Fruit fly (Drosophila melanogaster) whole organism, wandering third instar larva: Measurements from ENCODE around the gene CG14569.

ENCODE experiments used
- Abd-B ChIP-seq: fragments of >200 bp; optimal IDR thresholded peaks from 2 replicates; lab custom pipeline; 2017; ENCODE audit warnings: missing biosample characterization, missing genetic modification characterization
- CG9705 ChIP-seq: fragments of 200-800 bp; sonication (Bioruptor generic); optimal IDR thresholded peaks from 2 replicates; lab custom pipeline; 2018; ENCODE audit warnings: missing biosample characterization, mild to moderate bottlenecking, missing genetic modification characterization
- CrebA ChIP-seq: fragments of 200-800 bp; sonication (Bioruptor generic); optimal IDR thresholded peaks from 2 replicates; lab custom pipeline; 2016; ENCODE audit warnings: missing biosample characterization, mild to moderate bottlenecking, missing genetic modification characterization, borderline replicate concordance
- Dfd ChIP-seq: fragments of >200 bp; optimal IDR thresholded peaks from 2 replicates; lab custom pipeline; 2017; ENCODE audit warnings: missing biosample characterization, missing genetic modification characterization
- Dif ChIP-seq: fragments of 200-275, 200-300 bp; sonication (Bioruptor generic); optimal IDR thresholded peaks from 2 replicates; lab custom pipeline; 2018; ENCODE audit warnings: missing biosample characterization, missing genetic modification characterization; ENCODE audit not compliant: partially characterized antibody
- HLH106 ChIP-seq: fragments of 200-800 bp; optimal IDR thresholded peaks from 3 replicates; lab custom pipeline; 2019; ENCODE audit warnings: missing biosample characterization, mild to moderate bottlenecking, missing genetic modification characterization, moderate library complexity
- Hr78 ChIP-seq: fragments of >200 bp; optimal IDR thresholded peaks from 2 replicates; lab custom pipeline; 2017; ENCODE audit warnings: missing biosample characterization, missing genetic modification characterization
- Jra ChIP-seq: sonication (Bioruptor generic); optimal IDR thresholded peaks from 2 replicates; lab custom pipeline; 2016; ENCODE audit warnings: missing biosample characterization, missing genetic modification characterization
- Mio ChIP-seq: sonication (Bioruptor generic); optimal IDR thresholded peaks from 2 replicates; lab custom pipeline; 2016; ENCODE audit warnings: missing biosample characterization, missing genetic modification characterization
- Myc ChIP-seq: fragments of >200 bp; optimal IDR thresholded peaks from 2 replicates; lab custom pipeline; 2017
- N ChIP-seq: fragments of >200 bp; optimal IDR thresholded peaks from 2 replicates; lab custom pipeline; 2018; ENCODE audit warnings: missing biosample characterization, missing external identifiers, missing genetic modification characterization
- OdsH ChIP-seq: fragments of 200-800 bp; sonication (Bioruptor generic); optimal IDR thresholded peaks from 2 replicates; lab custom pipeline; 2016; ENCODE audit warnings: missing biosample characterization, mild to moderate bottlenecking, missing genetic modification characterization
- Sp1 ChIP-seq: fragments of 200-800 bp; sonication (Bioruptor generic); optimal IDR thresholded peaks from 3 replicates; lab custom pipeline; 2019; ENCODE audit warnings: missing biosample characterization, mild to moderate bottlenecking, missing genetic modification characterization, moderate library complexity
- br ChIP-seq: fragments of 200-800 bp; sonication (Bioruptor generic); optimal IDR thresholded peaks from 2 replicates; lab custom pipeline; 2016; ENCODE audit warnings: missing biosample characterization, missing genetic modification characterization
- brk ChIP-seq: fragments of 200-800 bp; sonication (Bioruptor generic); optimal IDR thresholded peaks from 2 replicates; lab custom pipeline; 2016; ENCODE audit warnings: missing biosample characterization, mild to moderate bottlenecking, missing genetic modification characterization
- dl ChIP-seq, 2 experiments: fragments of 175-275, 200-275 bp in 1 of 2; fragments of 200-275 bp in 1 of 2; sonication (Bioruptor generic); optimal IDR thresholded peaks; lab custom pipeline; 2018; ENCODE audit warnings: mild to moderate bottlenecking in 2 of 2, missing biosample characterization in 2 of 2, missing genetic modification characterization in 2 of 2, moderate library complexity in 2 of 2; ENCODE audit not compliant: partially characterized antibody in 2 of 2, insufficient read depth in 1 of 2
- dmrt93B ChIP-seq: fragments of 200-800 bp; sonication (Bioruptor generic); optimal IDR thresholded peaks from 2 replicates; lab custom pipeline; 2018; ENCODE audit warnings: missing biosample characterization, mild to moderate bottlenecking, missing genetic modification characterization
- dsf ChIP-seq: sonication (Bioruptor generic); optimal IDR thresholded peaks from 2 replicates; lab custom pipeline; 2016; ENCODE audit warnings: missing biosample characterization, missing genetic modification characterization, borderline replicate concordance
- ey ChIP-seq: fragments of 200-800 bp; sonication (Bioruptor generic); optimal IDR thresholded peaks from 2 replicates; lab custom pipeline; 2016; ENCODE audit warnings: missing biosample characterization, missing genetic modification characterization
- foxo ChIP-seq, 2 experiments: fragments of 200-800 bp; sonication (Bioruptor generic); optimal IDR thresholded peaks; 2 replicates in 1 of 2; 3 replicates in 1 of 2; lab custom pipeline; 2016 to 2017; ENCODE audit warnings: missing biosample characterization in 2 of 2, missing genetic modification characterization in 2 of 2
- h ChIP-seq: fragments of 200-800 bp; sonication (Bioruptor generic); optimal IDR thresholded peaks from 3 replicates; lab custom pipeline; 2016; ENCODE audit warnings: missing biosample characterization, mild to moderate bottlenecking, missing genetic modification characterization
- jim ChIP-seq: fragments of 175-275, 200-325 bp; sonication (Bioruptor generic); optimal IDR thresholded peaks from 2 replicates; lab custom pipeline; 2016; ENCODE audit warnings: missing biosample characterization, mild to moderate bottlenecking, missing genetic modification characterization
- lola ChIP-seq: fragments of >200 bp; optimal IDR thresholded peaks from 2 replicates; lab custom pipeline; 2017; ENCODE audit warnings: missing biosample characterization, missing genetic modification characterization
- pan ChIP-seq: fragments of >200 bp; optimal IDR thresholded peaks from 2 replicates; lab custom pipeline; 2017
- psq ChIP-seq: fragments of 200-800 bp; sonication (Bioruptor generic); optimal IDR thresholded peaks from 3 replicates; lab custom pipeline; 2017; ENCODE audit warnings: missing biosample characterization, mild to moderate bottlenecking, missing genetic modification characterization, moderate library complexity
- sage ChIP-seq: fragments of 200-800 bp; sonication (Bioruptor generic); optimal IDR thresholded peaks from 2 replicates; lab custom pipeline; 2016; ENCODE audit warnings: missing biosample characterization, mild to moderate bottlenecking, missing genetic modification characterization
- sv ChIP-seq: fragments of 200-800 bp; sonication (Bioruptor generic); optimal IDR thresholded peaks from 3 replicates; lab custom pipeline; 2016; ENCODE audit warnings: missing biosample characterization, missing genetic modification characterization
- tai ChIP-seq: sonication (Bioruptor generic); optimal IDR thresholded peaks from 2 replicates; lab custom pipeline; 2016; ENCODE audit warnings: missing biosample characterization, missing genetic modification characterization
- usp ChIP-seq: fragments of >200 bp; optimal IDR thresholded peaks from 2 replicates; lab custom pipeline; 2017; ENCODE audit warnings: missing biosample characterization, missing genetic modification characterization
- woc ChIP-seq: sonication (Bioruptor generic); optimal IDR thresholded peaks from 2 replicates; lab custom pipeline; 2016; ENCODE audit warnings: missing biosample characterization, mild to moderate bottlenecking, missing genetic modification characterization

Gene CG14569

dm6 chr3L:21731104-21731600 lies at the start of gene CG14569:
TSS of gene CG14569 (minus strand) at chr3L:21731550.
- TF ChIP-seq Myc, result no peak
- no peak for TF ChIP-seq CG9705 (GFP tag; lab: Kevin White, UChicago)
- TF ChIP-seq OdsH (GFP tag; lab: Kevin White, UChicago), result no peak
- no peak for TF ChIP-seq Abd-B (GFP tag; lab: Kevin White, UChicago)
- TF ChIP-seq N (GFP tag; lab: Kevin White, UChicago), result no peak
- no peak for TF ChIP-seq dl (GFP tag; optimal IDR thresholded peaks at IDR 0.05; lab: Kevin White, UChicago; ENCODE audit: insufficient read depth in 1 of 2, partially characterized antibody in 2 of 2)
- TF ChIP-seq CrebA (GFP tag; lab: Kevin White, UChicago), result no peak
- no peak for TF ChIP-seq Dfd (GFP tag; lab: Kevin White, UChicago)

- no peak for TF ChIP-seq Dif
- no peak for TF ChIP-seq tai (GFP tag; lab: Kevin White, UChicago)
- no peak for TF ChIP-seq Mio (GFP tag; lab: Kevin White, UChicago)
- no peak for TF ChIP-seq sv (GFP tag; lab: Kevin White, UChicago)
- no peak for TF ChIP-seq Sp1 (GFP tag; lab: Kevin White, UChicago)
- TF ChIP-seq Hr78 (GFP tag; lab: Kevin White, UChicago), result no peak
- no peak for TF ChIP-seq jim
- TF ChIP-seq h (GFP tag; lab: Kevin White, UChicago), result no peak
- TF ChIP-seq N (GFP tag; lab: Kevin White, UChicago), result no peak
- TF ChIP-seq Jra (GFP tag; lab: Kevin White, UChicago), result no peak
These were observed 42.5 kb upstream of the CG14569 start for dm6 chr3L:21773855-21774254.

dm6 chr3L:21770328-21770727 lies 39.0 kb upstream of the CG14569 start, which contains the start of gene Syn1:
TSS of gene Syn1 (minus strand) at chr3L:21770534.
- TF ChIP-seq dmrt93B, result no peak
- TF ChIP-seq foxo (GFP tag; optimal IDR thresholded peaks at IDR 0.05; lab: Kevin White, UChicago), result no peak
- TF ChIP-seq woc (GFP tag; lab: Kevin White, UChicago), result no peak
- TF ChIP-seq HLH106 (tag; lab: Kevin White, UChicago), result no peak
- no peak for TF ChIP-seq pan (lab: Kevin White, UChicago)
- no peak for TF ChIP-seq tai (GFP tag; lab: Kevin White, UChicago)
- no peak for TF ChIP-seq Myc
- no peak for TF ChIP-seq psq (GFP tag; lab: Kevin White, UChicago)
- no peak for TF ChIP-seq sv (GFP tag; lab: Kevin White, UChicago)
- TF ChIP-seq dsf, result no peak

- TF ChIP-seq brk, result no peak
- no peak for TF ChIP-seq ey (GFP tag; lab: Kevin White, UChicago)
- no peak for TF ChIP-seq pan (lab: Kevin White, UChicago)
- no peak for TF ChIP-seq CG9705 (GFP tag; lab: Kevin White, UChicago)
- no peak for TF ChIP-seq usp (GFP tag; lab: Kevin White, UChicago)
- TF ChIP-seq br (GFP tag; lab: Kevin White, UChicago), result no peak
- no peak for TF ChIP-seq CrebA (GFP tag; lab: Kevin White, UChicago)
- no peak for TF ChIP-seq tai (GFP tag; lab: Kevin White, UChicago)
- TF ChIP-seq foxo (GFP tag; optimal IDR thresholded peaks at IDR 0.05; lab: Kevin White, UChicago), result no peak
- TF ChIP-seq dmrt93B, result no peak
These were observed 38.2 kb upstream of the CG14569 start, which contains the start of gene CG7370 for dm6 chr3L:21769515-21769914. TSS of gene CG7370 (plus strand) at chr3L:21769815.

- TF ChIP-seq CrebA (GFP tag; lab: Kevin White, UChicago) (no peak), brk (no peak), h (GFP tag; lab: Kevin White, UChicago) (no peak), HLH106 (tag; lab: Kevin White, UChicago) (no peak), lola (GFP tag; lab: Kevin White, UChicago) (no peak), Hr78 (GFP tag; lab: Kevin White, UChicago) (no peak), Jra (GFP tag; lab: Kevin White, UChicago) (no peak), Dfd (GFP tag; lab: Kevin White, UChicago) (no peak), tai (GFP tag; lab: Kevin White, UChicago) (no peak), Abd-B (GFP tag; lab: Kevin White, UChicago) (no peak), sage (no peak), Myc (no peak), sv (GFP tag; lab: Kevin White, UChicago) (no peak)
These were observed 34.6 kb upstream of the CG14569 start for dm6 chr3L:21765931-21766330.
